Fruit fly (Drosophila melanogaster) whole organism, embryonic: Measurements from ENCODE around the gene Sap130.

Experiments
- CG11723 ChIP-seq: fragments of 200-800 bp; sonication (Bioruptor generic); optimal IDR thresholded peaks from 2 replicates; lab custom pipeline; 2017; ENCODE audit warnings: missing biosample characterization, mild to moderate bottlenecking, missing genetic modification characterization
- CG12942 ChIP-seq: fragments of 200-800 bp; sonication (Bioruptor generic); optimal IDR thresholded peaks from 3 replicates; lab custom pipeline; 2016; ENCODE audit warnings: missing biosample characterization, missing genetic modification characterization
- CG15011 ChIP-seq: fragments of 200-800 bp; sonication (Bioruptor generic); optimal IDR thresholded peaks from 3 replicates; lab custom pipeline; 2018; ENCODE audit warnings: missing biosample characterization, mild to moderate bottlenecking, missing genetic modification characterization
- CG15696 ChIP-seq: fragments of 200-800 bp; sonication (Bioruptor generic); optimal IDR thresholded peaks from 2 replicates; lab custom pipeline; 2019; ENCODE audit warnings: missing biosample characterization, mild to moderate bottlenecking, missing genetic modification characterization, moderate library complexity
- CG17385 ChIP-seq: fragments of 200-800 bp; sonication (Bioruptor generic); optimal IDR thresholded peaks from 3 replicates; lab custom pipeline; 2018; ENCODE audit warnings: missing biosample characterization, mild to moderate bottlenecking, missing genetic modification characterization
- CG18599 ChIP-seq: fragments of 200-800 bp; sonication (Bioruptor generic); optimal IDR thresholded peaks from 3 replicates; lab custom pipeline; 2017; ENCODE audit warnings: missing biosample characterization, missing genetic modification characterization, mild to moderate bottlenecking, moderate library complexity, missing genetic modification reagents
- CG2202 ChIP-seq: fragments of 200-800 bp; sonication (Bioruptor generic); optimal IDR thresholded peaks from 2 replicates; lab custom pipeline; 2018; ENCODE audit warnings: missing biosample characterization, mild to moderate bottlenecking, missing genetic modification characterization
- CG2678 ChIP-seq: fragments of 200-800 bp; sonication (Bioruptor generic); optimal IDR thresholded peaks from 3 replicates; lab custom pipeline; 2019; ENCODE audit warnings: missing biosample characterization, mild to moderate bottlenecking, missing genetic modification characterization, moderate library complexity
- CG30020 ChIP-seq: fragments of 200-800 bp; optimal IDR thresholded peaks from 2 replicates; lab custom pipeline; 2019; ENCODE audit warnings: missing biosample characterization, mild to moderate bottlenecking, missing genetic modification characterization, moderate library complexity
- CG3281 ChIP-seq: fragments of 200-800 bp; sonication (Bioruptor generic); optimal IDR thresholded peaks from 3 replicates; lab custom pipeline; 2017; ENCODE audit warnings: missing biosample characterization, mild to moderate bottlenecking, missing genetic modification characterization
- CG3847 ChIP-seq: fragments of 200-800 bp; sonication (Bioruptor generic); IDR thresholded peaks from 2 replicates; pipeline ENCODE4 v1.3.6; 2022; ENCODE audit warnings: missing biosample characterization, missing genetic modification characterization
- CG42726 ChIP-seq: fragments of 200-800 bp; sonication (Bioruptor generic); IDR thresholded peaks from 2 replicates; pipeline ENCODE4 v1.3.6; 2022; ENCODE audit warnings: missing biosample characterization, missing genetic modification characterization; ENCODE audit not compliant: partially characterized antibody
- CG6254 ChIP-seq: fragments of 200-800 bp; sonication (Bioruptor generic); optimal IDR thresholded peaks from 3 replicates; lab custom pipeline; 2017; ENCODE audit warnings: mild to moderate bottlenecking, missing biosample characterization, missing genetic modification reagents, missing genetic modification characterization
- CG8281 ChIP-seq: fragments of 200-800 bp; sonication (Bioruptor generic); optimal IDR thresholded peaks from 2 replicates; lab custom pipeline; 2018; ENCODE audit warnings: missing biosample characterization, mild to moderate bottlenecking, missing genetic modification characterization, moderate library complexity
- Camta ChIP-seq: fragments of 200-800 bp; sonication (Bioruptor generic); optimal IDR thresholded peaks from 2 replicates; lab custom pipeline; 2016; ENCODE audit warnings: missing biosample characterization, missing genetic modification characterization
- Dad ChIP-seq: fragments of 200-800 bp; sonication (Bioruptor generic); optimal IDR thresholded peaks from 3 replicates; lab custom pipeline; 2016; ENCODE audit warnings: missing biosample characterization, missing genetic modification characterization
- Dfd ChIP-seq, 2 experiments: fragments of >200 bp; optimal IDR thresholded peaks; 2 replicates each; lab custom pipeline; 2017; ENCODE audit warnings: missing biosample characterization in 2 of 2, missing genetic modification characterization in 2 of 2
- Fer3 ChIP-seq: fragments of 200-800 bp; sonication (Bioruptor generic); optimal IDR thresholded peaks from 2 replicates; lab custom pipeline; 2018; ENCODE audit warnings: missing biosample characterization, mild to moderate bottlenecking, missing genetic modification characterization, moderate library complexity
- Gsc ChIP-seq: fragments of 200-800 bp; sonication (Bioruptor generic); IDR thresholded peaks from 2 replicates; pipeline ENCODE4 v1.3.6; 2022; ENCODE audit warnings: missing biosample characterization, missing genetic modification characterization
- H15 ChIP-seq: fragments of 200-800 bp; sonication (Bioruptor generic); IDR thresholded peaks from 3 replicates; pipeline ENCODE4 v1.3.6; 2022; ENCODE audit warnings: missing biosample characterization, missing genetic modification characterization
- Jarid2 ChIP-seq: fragments of 200-800 bp; sonication (Bioruptor generic); optimal IDR thresholded peaks from 3 replicates; lab custom pipeline; 2017; ENCODE audit warnings: mild to moderate bottlenecking, missing biosample characterization, missing genetic modification reagents, missing genetic modification characterization
- MESR4 ChIP-seq: fragments of 200-800 bp; sonication (Bioruptor generic); optimal IDR thresholded peaks from 2 replicates; lab custom pipeline; 2018; ENCODE audit warnings: missing biosample characterization, mild to moderate bottlenecking, missing genetic modification characterization, moderate library complexity
- Nf-YA ChIP-seq: fragments of 200-800 bp; sonication (Bioruptor generic); IDR thresholded peaks from 2 replicates; pipeline ENCODE4 v1.3.6; 2022; ENCODE audit warnings: missing biosample characterization, missing genetic modification characterization
- Ravus ChIP-seq: fragments of 200-800 bp; sonication (Bioruptor generic); IDR thresholded peaks from 2 replicates; pipeline ENCODE4 v1.3.6; 2022; ENCODE audit warnings: missing biosample characterization, missing genetic modification characterization
- Sry-β ChIP-seq: fragments of 200-800 bp; sonication (Bioruptor generic); optimal IDR thresholded peaks from 2 replicates; lab custom pipeline; 2018; ENCODE audit warnings: missing biosample characterization, mild to moderate bottlenecking, missing genetic modification characterization, moderate library complexity
- Tbp ChIP-seq: fragments of >200 bp; optimal IDR thresholded peaks from 2 replicates; lab custom pipeline; 2018; ENCODE audit warnings: missing biosample characterization, missing genetic modification characterization
- amos ChIP-seq: fragments of 200-800 bp; sonication (Bioruptor generic); IDR thresholded peaks from 2 replicates; pipeline ENCODE4 v1.3.6; 2022; ENCODE audit warnings: missing biosample characterization, missing genetic modification characterization; ENCODE audit not compliant: partially characterized antibody
- chm ChIP-seq: fragments of 200-800 bp; sonication (Bioruptor generic); IDR thresholded peaks from 2 replicates; pipeline ENCODE4 v1.3.6; 2022; ENCODE audit warnings: missing biosample characterization, missing genetic modification characterization
- crc ChIP-seq: fragments of 200-800 bp; sonication (Bioruptor generic); optimal IDR thresholded peaks from 2 replicates; lab custom pipeline; 2016; ENCODE audit warnings: missing biosample characterization, missing genetic modification characterization
- dpn ChIP-seq, 2 experiments: fragments of 200-800 bp; sonication (Bioruptor generic); optimal IDR thresholded peaks; 3 replicates each; lab custom pipeline; 2016; ENCODE audit warnings: missing biosample characterization in 2 of 2, missing genetic modification characterization in 2 of 2
- ems ChIP-seq: fragments of 200-800 bp; sonication (Bioruptor generic); optimal IDR thresholded peaks from 3 replicates; lab custom pipeline; 2016; ENCODE audit warnings: missing biosample characterization, missing genetic modification characterization
- ewg ChIP-seq: fragments of 200-800 bp; sonication (Bioruptor generic); optimal IDR thresholded peaks from 3 replicates; lab custom pipeline; 2017; ENCODE audit warnings: mild to moderate bottlenecking, missing biosample characterization, missing genetic modification reagents, missing genetic modification characterization
- fd102C ChIP-seq: fragments of 200-800 bp; sonication (Bioruptor generic); optimal IDR thresholded peaks from 2 replicates; lab custom pipeline; 2018; ENCODE audit warnings: missing biosample characterization, mild to moderate bottlenecking, missing genetic modification characterization, moderate library complexity
- fd96Cb ChIP-seq: fragments of 200-800 bp; sonication (Bioruptor generic); optimal IDR thresholded peaks from 2 replicates; lab custom pipeline; 2018; ENCODE audit warnings: missing biosample characterization, mild to moderate bottlenecking, missing genetic modification characterization, moderate library complexity
- fu2 ChIP-seq: fragments of 200-800 bp; sonication (Bioruptor generic); optimal IDR thresholded peaks from 2 replicates; lab custom pipeline; 2016; ENCODE audit warnings: missing biosample characterization, missing genetic modification characterization
- her ChIP-seq: fragments of 200-800 bp; sonication (Bioruptor generic); optimal IDR thresholded peaks from 2 replicates; lab custom pipeline; 2016; ENCODE audit warnings: missing biosample characterization, missing genetic modification characterization
- ind ChIP-seq: fragments of 200-800 bp; sonication (Bioruptor generic); optimal IDR thresholded peaks from 3 replicates; lab custom pipeline; 2016; ENCODE audit warnings: missing biosample characterization, missing genetic modification characterization
- mam ChIP-seq: fragments of 200-800 bp; sonication (Bioruptor generic); optimal IDR thresholded peaks from 3 replicates; lab custom pipeline; 2016; ENCODE audit warnings: missing biosample characterization, missing genetic modification characterization
- mirr ChIP-seq: fragments of 200-800 bp; sonication (Bioruptor generic); optimal IDR thresholded peaks from 3 replicates; lab custom pipeline; 2018; ENCODE audit warnings: missing biosample characterization, mild to moderate bottlenecking, missing genetic modification characterization
- nau ChIP-seq: fragments of 200-800 bp; sonication (Bioruptor generic); optimal IDR thresholded peaks from 3 replicates; lab custom pipeline; 2017; ENCODE audit warnings: missing biosample characterization, mild to moderate bottlenecking, missing genetic modification characterization, missing genetic modification reagents
- nerfin-1 ChIP-seq: fragments of 200-800 bp; sonication (Bioruptor generic); optimal IDR thresholded peaks from 3 replicates; lab custom pipeline; 2019; ENCODE audit warnings: missing biosample characterization, mild to moderate bottlenecking, missing genetic modification characterization, moderate library complexity
- pho ChIP-seq: fragments of 200-800 bp; sonication (Bioruptor generic); optimal IDR thresholded peaks from 2 replicates; lab custom pipeline; 2016; ENCODE audit warnings: missing biosample characterization, missing genetic modification characterization
- pros ChIP-seq: fragments of 200-800 bp; sonication (Bioruptor generic); optimal IDR thresholded peaks from 3 replicates; lab custom pipeline; 2019; ENCODE audit warnings: missing biosample characterization, mild to moderate bottlenecking, missing genetic modification characterization, moderate library complexity
- pzg ChIP-seq: fragments of 200-800 bp; sonication (Bioruptor generic); optimal IDR thresholded peaks from 3 replicates; lab custom pipeline; 2018; ENCODE audit warnings: missing biosample characterization, mild to moderate bottlenecking, missing genetic modification characterization, moderate library complexity
- sc ChIP-seq, 3 experiments: fragments of >200 bp in 2 of 3; fragments of 200-800 bp in 1 of 3; sonication (Bioruptor generic) in 1 of 3; optimal IDR thresholded peaks; 2 replicates in 2 of 3; 3 replicates in 1 of 3; lab custom pipeline; 2017; ENCODE audit warnings: mild to moderate bottlenecking in 1 of 3, missing biosample characterization in 1 of 3, missing genetic modification characterization in 1 of 3, missing genetic modification reagents in 1 of 3
- sens ChIP-seq: fragments of 200-800 bp; sonication (Bioruptor generic); peaks from one replicate; lab custom pipeline; 2016; ENCODE audit warnings: missing biosample characterization, missing genetic modification characterization
- sim ChIP-seq: fragments of 200-800 bp; sonication (Bioruptor generic); IDR thresholded peaks from 2 replicates; pipeline ENCODE4 v1.3.6; 2022; ENCODE audit warnings: missing biosample characterization, missing genetic modification characterization
- slou ChIP-seq: fragments of 200-800 bp; sonication (Bioruptor generic); optimal IDR thresholded peaks from 3 replicates; lab custom pipeline; 2016; ENCODE audit warnings: missing biosample characterization, missing genetic modification characterization
- sob ChIP-seq: fragments of 200-800 bp; sonication (Bioruptor generic); IDR thresholded peaks from 2 replicates; pipeline ENCODE4 v1.3.6; 2022; ENCODE audit warnings: missing biosample characterization, missing genetic modification characterization
- sqz ChIP-seq: fragments of 200-800 bp; sonication (Bioruptor generic); optimal IDR thresholded peaks from 3 replicates; lab custom pipeline; 2018; ENCODE audit warnings: missing biosample characterization, mild to moderate bottlenecking, missing genetic modification characterization
- unpg ChIP-seq: fragments of 200-800 bp; sonication (Bioruptor generic); optimal IDR thresholded peaks from 3 replicates; lab custom pipeline; 2018; ENCODE audit warnings: missing biosample characterization, mild to moderate bottlenecking, missing genetic modification characterization, moderate library complexity

Sap130 gene

DNA sequence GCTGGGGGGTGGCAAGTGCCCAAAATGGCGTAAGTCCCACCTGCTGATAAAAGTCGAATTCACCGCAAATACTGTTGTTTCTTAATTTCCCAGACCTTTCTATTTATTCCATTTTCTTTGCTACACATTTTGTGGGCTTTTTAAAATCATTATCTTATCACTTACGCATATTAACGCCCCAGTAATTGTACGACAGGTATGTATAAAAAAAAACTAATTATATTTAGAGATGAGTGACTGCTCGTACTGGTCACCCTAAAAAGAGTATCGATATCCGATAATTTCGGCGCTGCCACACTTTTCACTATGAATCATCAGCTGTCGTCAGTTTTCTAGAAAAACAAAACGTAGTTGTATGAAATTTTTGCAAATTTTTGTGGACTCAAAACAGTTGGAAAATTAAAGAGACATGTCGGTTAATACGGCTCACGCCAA is 44.2 kb downstream of the Sap130 start, which contains the start of the genes CG10948 and Wbp2 (continued):
- TF ChIP-seq CG8281, result no peak
- no peak for TF ChIP-seq CG2202 (tag; lab: Kevin White, UChicago)
- TF ChIP-seq CG3847 (GFP tag; lab: Robert Waterston, UW), result no peak
- TF ChIP-seq sens, result peak; percentile 88
- peak; percentile 2 for TF ChIP-seq mam
- TF ChIP-seq Gsc (GFP tag; lab: Robert Waterston, UW), result no peak
- TF ChIP-seq dpn (GFP tag; optimal IDR thresholded peaks at IDR 0.05; lab: Kevin White, UChicago), result no peak
- TF ChIP-seq Jarid2, result no peak
- TF ChIP-seq CG12942, result no peak
- TF ChIP-seq nau, result peak; percentile 37
- peak; percentile 35 for TF ChIP-seq CG30020 (tag; lab: Kevin White, UChicago)
- TF ChIP-seq ems (GFP tag; lab: Kevin White, UChicago), result no peak
- TF ChIP-seq Nf-YA (GFP tag; lab: Robert Waterston, UW), result no peak
- no peak; the same call in 1 of the 2 replicates for TF ChIP-seq CG42726 (GFP tag; lab: Robert Waterston, UW)
- no peak for TF ChIP-seq unpg (GFP tag; lab: Kevin White, UChicago)
- TF ChIP-seq mirr, result peak; percentile 25
- TF ChIP-seq CG3281 (GFP tag; lab: Kevin White, UChicago), result peak; percentile 72
- TF ChIP-seq Camta (GFP tag; lab: Kevin White, UChicago), result no peak
- no peak for TF ChIP-seq fu2 (GFP tag; lab: Kevin White, UChicago)
- TF ChIP-seq pzg (GFP tag; lab: Kevin White, UChicago), result peak; percentile 71
- peak; percentile 60; the same call in 1 of the 2 replicates for TF ChIP-seq amos (GFP tag; lab: Robert Waterston, UW)
- TF ChIP-seq Fer3 (tag; lab: Kevin White, UChicago), result no peak
- TF ChIP-seq CG15696, result no peak
- no peak for TF ChIP-seq slou
- no peak for TF ChIP-seq CG2678 (tag; lab: Kevin White, UChicago)
- no peak for TF ChIP-seq ewg (GFP tag; lab: Kevin White, UChicago)
- TF ChIP-seq Sry-β (GFP tag; lab: Kevin White, UChicago), result peak; percentile 34
- TF ChIP-seq chm, result no peak
- peak; percentile 84 for TF ChIP-seq MESR4 (GFP tag; lab: Kevin White, UChicago)
- no peak for TF ChIP-seq ind (GFP tag; lab: Kevin White, UChicago)
- TF ChIP-seq fd102C (GFP tag; lab: Kevin White, UChicago), result no peak
- TF ChIP-seq sob (GFP tag; lab: Robert Waterston, UW), result no peak
- TF ChIP-seq nerfin-1, result no peak
- TF ChIP-seq sim (GFP tag; lab: Robert Waterston, UW), result no peak
- TF ChIP-seq CG17385 (GFP tag; lab: Kevin White, UChicago), result no peak
- no peak for TF ChIP-seq CG15011 (GFP tag; lab: Kevin White, UChicago)
- TF ChIP-seq Dfd (GFP tag; optimal IDR thresholded peaks at IDR 0.05; lab: Kevin White, UChicago), result no peak
- TF ChIP-seq Ravus (GFP tag; lab: Robert Waterston, UW), result no peak
- TF ChIP-seq CG6254 (GFP tag; lab: Kevin White, UChicago), result no peak
- peak; percentile 99 for TF ChIP-seq sqz (GFP tag; lab: Kevin White, UChicago)
- no peak for TF ChIP-seq pho (GFP tag; lab: Kevin White, UChicago)
- TF ChIP-seq fd96Cb (tag; lab: Kevin White, UChicago), result no peak
- no peak for TF ChIP-seq her
- no peak for TF ChIP-seq H15 (GFP tag; lab: Robert Waterston, UW)
- no peak for TF ChIP-seq sc (optimal IDR thresholded peaks at IDR 0.05; lab: Kevin White, UChicago)
- no peak for TF ChIP-seq sc (GFP tag; optimal IDR thresholded peaks at IDR 0.05; lab: Kevin White, UChicago)
- no peak for TF ChIP-seq crc
- no peak for TF ChIP-seq pros (GFP tag; lab: Kevin White, UChicago)
- TF ChIP-seq Tbp (GFP tag; lab: Kevin White, UChicago), result no peak
- TF ChIP-seq CG18599, result no peak
- no peak for TF ChIP-seq CG11723
- TF ChIP-seq Dad (GFP tag; lab: Kevin White, UChicago), result peak; percentile 7
